Worm (Caenorhabditis elegans): ENCODE data around the gene clec-263.

clec-263 gene

ce11 chrV:20597076-20597475 is 22.7 kb downstream of the clec-263 start, which contains the start of gene F46B3.1:
Gene F46B3.1 (minus strand): TSS chrV:20597176.
- TF ChIP-seq hlh-1 (tag; optimal IDR thresholded peaks at IDR 0.05) (no peak), lsy-2 (tag; optimal IDR thresholded peaks at IDR 0.05) (no peak), nhr-237 (tag; optimal IDR thresholded peaks at IDR 0.05) (no peak), pha-4 (tag; optimal IDR thresholded peaks at IDR 0.05) (no peak), ceh-39 (tag; optimal IDR thresholded peaks at IDR 0.05) (no peak)

DNA sequence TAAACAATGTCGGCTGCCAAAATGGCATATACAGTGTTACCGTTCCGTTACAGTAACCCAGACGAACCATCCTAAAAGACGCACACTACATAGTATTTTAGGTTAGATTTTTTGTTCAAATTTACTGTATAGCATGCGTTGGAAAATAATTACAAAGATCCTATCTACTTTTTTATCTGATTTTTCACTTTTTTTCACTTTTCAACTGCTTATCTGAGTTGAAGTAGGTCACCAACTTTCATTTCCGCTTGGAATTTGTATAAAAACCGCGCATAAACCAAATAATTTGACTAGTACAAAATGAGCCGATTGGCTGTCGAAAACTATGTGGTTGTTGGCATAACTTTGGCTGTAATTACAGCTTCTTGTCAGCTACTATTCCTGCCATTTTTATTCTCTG is 25.4 kb downstream of the clec-263 start, which contains the start of gene col-163:
col-163 (plus strand) TSS at position 301 of the 400 bp plus-strand sequence.
- TF ChIP-seq nhr-28 (tag; optimal IDR thresholded peaks at IDR 0.05) = no peak
- TF ChIP-seq snpc-4 (tag; optimal IDR thresholded peaks at IDR 0.05) = no peak
- no peak for TF ChIP-seq bed-3 (GFP tag; optimal IDR thresholded peaks at IDR 0.05)
- no peak for TF ChIP-seq nhr-76 (tag; optimal IDR thresholded peaks at IDR 0.05)
- no peak for TF ChIP-seq ceh-39 (tag; optimal IDR thresholded peaks at IDR 0.05)
- no peak for TF ChIP-seq nhr-12 (tag; optimal IDR thresholded peaks at IDR 0.05)
- no peak for TF ChIP-seq zip-8 (tag; optimal IDR thresholded peaks at IDR 0.05)
- TF ChIP-seq mab-5 (tag; optimal IDR thresholded peaks at IDR 0.05) = no peak
- TF ChIP-seq hlh-1 (tag; optimal IDR thresholded peaks at IDR 0.05) = no peak
- no peak for TF ChIP-seq sptf-1 (tag; optimal IDR thresholded peaks at IDR 0.05)
- TF ChIP-seq pha-4 (tag; optimal IDR thresholded peaks at IDR 0.05) = no peak
- no peak for TF ChIP-seq cnd-1 (tag; optimal IDR thresholded peaks at IDR 0.05)
- TF ChIP-seq ztf-11 (tag; optimal IDR thresholded peaks at IDR 0.05) = no peak
- TF ChIP-seq lin-13 (tag; optimal IDR thresholded peaks at IDR 0.05) = no peak
- TF ChIP-seq M03D4.4 (tag; optimal IDR thresholded peaks at IDR 0.05) = no peak
- no peak for TF ChIP-seq lsy-2 (tag; optimal IDR thresholded peaks at IDR 0.05)
- no peak for TF ChIP-seq nhr-237 (tag; optimal IDR thresholded peaks at IDR 0.05)
- TF ChIP-seq mep-1 (tag; optimal IDR thresholded peaks at IDR 0.05) = no peak
- TF ChIP-seq sem-2 (GFP tag; optimal IDR thresholded peaks at IDR 0.05) = no peak

ce11 chrV:20600704-20601103 is 26.3 kb downstream of the clec-263 start:
- no peak for TF ChIP-seq unc-62 (GFP tag; optimal IDR thresholded peaks at IDR 0.05)
- TF ChIP-seq nhr-237 (tag; optimal IDR thresholded peaks at IDR 0.05) = no peak

DNA sequence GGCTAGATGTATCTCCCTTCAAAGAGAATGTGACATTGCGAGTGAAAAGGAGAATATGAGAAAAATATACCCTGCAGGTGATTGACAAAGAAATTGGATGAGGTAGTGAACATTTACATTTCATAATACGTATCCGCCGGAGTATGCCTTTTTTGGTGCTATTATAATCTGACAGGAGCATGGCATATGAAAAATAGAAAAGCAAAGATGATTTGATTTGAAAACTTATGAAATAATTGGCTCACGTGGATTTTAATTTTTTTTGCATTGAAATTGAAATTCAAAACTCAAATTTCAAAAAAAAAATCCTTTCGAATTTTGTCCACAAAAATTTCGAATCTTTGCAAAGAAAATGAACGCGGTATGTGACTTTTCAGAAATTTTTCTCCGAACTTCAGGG is 28.6 kb downstream of the clec-263 start, which contains the start of gene ttr-11:
ttr-11 (plus strand) TSS at position 301 of the 400 bp plus-strand sequence.
- TF ChIP-seq elt-1 (tag; optimal IDR thresholded peaks at IDR 0.05; ENCODE audit: borderline replicate concordance, insufficient read depth) (no peak), lsy-2 (tag; optimal IDR thresholded peaks at IDR 0.05) (no peak)

DNA sequence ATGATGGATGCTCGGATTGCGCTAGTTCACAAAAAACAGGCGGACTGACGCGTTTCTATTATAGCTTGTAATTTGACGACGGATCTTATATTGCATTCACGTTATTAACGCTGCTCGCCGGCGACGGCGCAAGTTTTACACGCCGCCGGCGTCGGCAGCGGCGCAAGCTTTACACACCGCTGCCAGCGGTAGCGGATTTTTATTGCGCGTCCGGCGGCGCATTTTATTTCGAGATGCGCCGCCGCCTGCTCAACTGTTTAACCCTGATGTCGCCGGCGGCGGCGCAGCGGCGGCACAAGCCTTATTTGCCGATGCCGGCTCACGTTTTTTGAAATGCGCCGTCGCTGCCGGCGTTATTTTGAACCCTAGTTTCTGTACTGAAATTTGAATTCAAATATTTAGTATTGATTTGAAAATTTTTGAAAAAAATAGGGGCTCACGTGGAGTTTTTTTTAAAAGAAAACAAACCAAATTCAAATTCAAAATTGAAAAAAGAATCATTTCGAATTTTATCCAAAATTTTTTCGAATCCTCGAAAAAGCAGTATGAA is 30.3 kb downstream of the clec-263 start, which contains the start of gene ttr-57:
ttr-57 (plus strand) TSS at position 500 of the 550 bp plus-strand sequence.
- no peak for TF ChIP-seq mep-1 (tag; optimal IDR thresholded peaks at IDR 0.05)
- TF ChIP-seq unc-62 (GFP tag; optimal IDR thresholded peaks at IDR 0.05) = no peak
- no peak for TF ChIP-seq unc-120 (tag; optimal IDR thresholded peaks at IDR 0.05; ENCODE audit: poor library complexity, severe bottlenecking)
- TF ChIP-seq M03D4.4 (tag; optimal IDR thresholded peaks at IDR 0.05) = no peak
- no peak for TF ChIP-seq mls-2 (tag; optimal IDR thresholded peaks at IDR 0.05)
- no peak for TF ChIP-seq ceh-39 (tag; optimal IDR thresholded peaks at IDR 0.05)
- TF ChIP-seq ceh-83 (GFP tag; optimal IDR thresholded peaks at IDR 0.05) = no peak
- TF ChIP-seq bed-3 (GFP tag; optimal IDR thresholded peaks at IDR 0.05) = no peak

DNA sequence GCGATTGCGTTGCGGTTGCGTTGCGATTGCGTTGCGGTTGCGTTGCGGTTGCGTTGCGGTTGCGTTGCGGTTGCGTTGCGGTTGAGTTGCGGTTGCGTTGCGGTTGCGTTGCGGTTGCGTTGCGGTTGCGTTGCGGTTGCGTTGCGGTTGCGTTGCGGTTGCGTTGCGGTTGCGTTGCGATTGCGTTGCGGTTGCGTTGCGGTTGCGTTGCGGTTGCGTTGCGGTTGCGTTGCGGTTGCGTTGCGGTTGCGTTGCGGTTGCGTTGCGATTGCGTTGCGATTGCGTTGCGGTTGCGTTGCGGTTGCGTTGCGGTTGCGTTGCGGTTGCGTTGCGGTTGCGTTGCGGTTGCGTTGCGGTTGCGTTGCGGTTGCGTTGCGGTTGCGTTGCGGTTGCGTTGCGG is 31.4 kb downstream of the clec-263 start:
- peak; percentile 56 for TF ChIP-seq sptf-1 (tag; optimal IDR thresholded peaks at IDR 0.05)

- TF ChIP-seq flh-1 (GFP tag; optimal IDR thresholded peaks at IDR 0.05) = no peak
- TF ChIP-seq lin-32 (GFP tag; optimal IDR thresholded peaks at IDR 0.05) = no peak
- TF ChIP-seq sptf-1 (tag; optimal IDR thresholded peaks at IDR 0.05) = no peak
- TF ChIP-seq mls-2 (tag; optimal IDR thresholded peaks at IDR 0.05) = no peak
Measured at ce11 chrV:20606617-20607016, 32.2 kb downstream of the clec-263 start, which contains the start of gene F46B3.23. Gene F46B3.23 (minus strand): TSS chrV:20606717.
